Fruit fly (Drosophila melanogaster): ENCODE results near the gene CG3345.

Gene CG3345

DNA sequence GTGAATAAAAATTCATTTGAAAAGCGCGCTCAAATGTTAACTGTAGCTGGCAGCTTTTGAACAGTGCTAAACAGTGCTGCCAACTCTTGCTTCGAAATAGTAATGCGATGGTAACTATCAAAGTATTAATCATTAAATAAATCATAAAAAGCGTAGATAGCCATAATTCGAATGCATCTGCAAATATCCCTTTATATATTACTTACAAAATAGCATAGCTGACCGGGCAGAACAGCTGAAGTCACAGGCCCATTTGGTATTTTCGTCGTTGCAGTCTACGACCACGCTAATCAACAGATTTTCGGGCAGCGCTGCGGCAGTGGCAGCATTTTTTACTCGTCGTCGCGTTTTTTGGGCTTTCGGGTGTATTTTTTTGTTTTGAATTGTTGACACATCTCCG, 36.8 kb downstream of the CG3345 start, which contains the start of gene Plc21C (continued):
- TF ChIP-seq maf-S (GFP tag; optimal IDR thresholded peaks at IDR 0.05) (no peak), NC2β (GFP tag; optimal IDR thresholded peaks at IDR 0.05) (peak; percentile 67), CG6683 (GFP tag; optimal IDR thresholded peaks at IDR 0.05) (no peak), Spps (tag; optimal IDR thresholded peaks at IDR 0.05) (peak; percentile 24), odd (GFP tag; optimal IDR thresholded peaks at IDR 0.05) (no peak), repo (GFP tag; optimal IDR thresholded peaks at IDR 0.05) (no peak), dmrt11E (tag; optimal IDR thresholded peaks at IDR 0.05) (no peak), hkb (optimal IDR thresholded peaks at IDR 0.05) (no peak), hkb (GFP tag; IDR thresholded peaks at IDR 0.05) (0 out of 2 replicates have a peak, but pooled peaks have one; percentile 19), Oli (tag; optimal IDR thresholded peaks at IDR 0.05) (no peak), CG9817 (tag; optimal IDR thresholded peaks at IDR 0.05) (peak; percentile 46), CG15073 (GFP tag; optimal IDR thresholded peaks at IDR 0.05) (no peak), ro (GFP tag; IDR thresholded peaks at IDR 0.05) (no peak), lbe (GFP tag; optimal IDR thresholded peaks at IDR 0.05) (no peak), CG12155 (GFP tag; optimal IDR thresholded peaks at IDR 0.05) (peak; percentile 91), fd64A (GFP tag; optimal IDR thresholded peaks at IDR 0.05) (no peak), CG31441 (GFP tag; IDR thresholded peaks at IDR 0.05) (0 out of 2 replicates have a peak, but pooled peaks have one; percentile 46), Hmr (GFP tag; optimal IDR thresholded peaks at IDR 0.05) (peak; percentile 72), CG14710 (tag; optimal IDR thresholded peaks at IDR 0.05) (peak; percentile 82), Rfx (GFP tag; IDR thresholded peaks at IDR 0.05) (peak; percentile 63; the same call in 1 of the 2 replicates), Atf-2 (GFP tag; optimal IDR thresholded peaks at IDR 0.05) (no peak), CG2875 (GFP tag; optimal IDR thresholded peaks at IDR 0.05) (no peak), CG4707 (GFP tag; optimal IDR thresholded peaks at IDR 0.05) (no peak), dm (GFP tag; optimal IDR thresholded peaks at IDR 0.05) (peak; percentile 62), CG1792 (GFP tag; optimal IDR thresholded peaks at IDR 0.05) (peak; percentile 23), CG4820 (GFP tag; optimal IDR thresholded peaks at IDR 0.05) (peak; percentile 7), CG8765 (GFP tag; IDR thresholded peaks at IDR 0.05) (no peak), schlank (tag; optimal IDR thresholded peaks at IDR 0.05) (no peak), Chrac-16 (GFP tag; optimal IDR thresholded peaks at IDR 0.05) (peak; percentile 44), CG1603 (tag; optimal IDR thresholded peaks at IDR 0.05) (peak; percentile 82), chm (GFP tag; IDR thresholded peaks at IDR 0.05) (no peak), Stat92E (GFP tag; optimal IDR thresholded peaks at IDR 0.05) (peak in 1 of 3 experiments; percentile 62), ab (GFP tag; optimal IDR thresholded peaks at IDR 0.05) (no peak), emc (GFP tag; optimal IDR thresholded peaks at IDR 0.05) (peak; percentile 5), Sox102F (GFP tag; optimal IDR thresholded peaks at IDR 0.05) (no peak), sens (GFP tag) (peak; percentile 94), Bdp1 (GFP tag; optimal IDR thresholded peaks at IDR 0.05) (peak; percentile 10), CG10366 (GFP tag; IDR thresholded peaks at IDR 0.05) (no peak; the same call in 1 of the 2 replicates), al (GFP tag; IDR thresholded peaks at IDR 0.05) (peak; percentile 16; the same call in 1 of the 2 replicates), nerfin-2 (GFP tag; IDR thresholded peaks at IDR 0.05; ENCODE audit: partially characterized antibody) (no peak), bbx (GFP tag; IDR thresholded peaks at IDR 0.05; ENCODE audit: partially characterized antibody) (no peak), CG10959 (GFP tag; IDR thresholded peaks at IDR 0.05) (no peak), Pdp1 (GFP tag; optimal IDR thresholded peaks at IDR 0.05) (peak; percentile 50 to 67), ranshi (GFP tag; IDR thresholded peaks at IDR 0.05) (no peak), Optix (GFP tag; IDR thresholded peaks at IDR 0.05) (no peak), Rx (GFP tag; IDR thresholded peaks at IDR 0.05) (no peak), Myb (GFP tag; optimal IDR thresholded peaks at IDR 0.05) (peak; percentile 71), peb (GFP tag; IDR thresholded peaks at IDR 0.05) (no peak), trh (GFP tag; optimal IDR thresholded peaks at IDR 0.05) (no peak), grau (tag; optimal IDR thresholded peaks at IDR 0.05) (peak; percentile 58), CG11247 (GFP tag; IDR thresholded peaks at IDR 0.05) (0 out of 2 replicates have a peak, but pooled peaks have one; percentile 6), oc (tag; optimal IDR thresholded peaks at IDR 0.05) (no peak)
